Worm (Caenorhabditis elegans): ENCODE measurements around the gene hil-7.
"Not testable (repeated sequence)": the region's sequence is repeated elsewhere in the genome, so short reads cannot be mapped to it uniquely, and the experiment has no call there.

The hil-7 gene

DNA sequence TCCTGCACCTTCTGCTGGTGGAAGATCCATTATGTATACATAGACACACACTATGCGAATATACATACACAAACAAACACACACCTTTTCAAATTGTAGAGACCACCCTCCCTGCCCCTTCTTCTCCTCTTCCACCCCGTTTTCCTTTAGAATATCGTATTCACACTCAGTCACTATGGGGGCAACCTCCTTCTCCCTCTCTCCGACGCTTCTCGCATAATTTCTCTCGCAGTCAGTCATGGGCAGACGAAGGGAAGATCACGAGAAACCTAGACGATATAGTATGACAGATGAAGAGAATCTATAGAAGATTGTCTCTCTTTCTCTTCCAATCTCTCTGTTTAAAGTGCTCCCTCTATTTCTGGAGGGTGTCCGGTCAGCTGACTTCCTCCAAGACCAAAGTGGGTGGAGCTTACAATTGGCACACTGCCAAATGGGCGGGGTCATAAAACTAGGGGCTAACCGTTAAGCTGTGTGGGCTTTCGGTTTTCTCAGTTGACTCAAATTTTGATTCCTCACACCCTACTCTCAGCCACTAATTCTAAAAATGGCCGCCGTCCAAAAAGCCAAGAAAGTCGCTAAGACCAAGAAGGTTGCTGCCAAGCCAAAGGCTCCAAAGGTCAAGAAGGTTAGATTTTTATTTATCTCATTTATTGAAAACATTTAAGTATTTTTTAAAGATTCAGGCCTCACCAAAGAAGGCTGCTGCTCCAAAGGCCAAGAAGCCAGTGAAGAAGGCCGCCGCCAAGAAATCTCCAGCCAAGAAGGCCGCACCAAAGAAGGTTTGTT lies at the start of gene hil-7:
hil-7 (plus strand) TSS at position 446 of the 789 bp plus-strand sequence.
- TF ChIP-seq flt-1 (GFP tag; IDR thresholded peaks at IDR 0.05) (no peak; the same call in 1 of the 2 replicates), ztf-29 (GFP tag; IDR thresholded peaks at IDR 0.05) (peak; percentile 30; the same call in 1 of the 2 replicates), med-1 (GFP tag; optimal IDR thresholded peaks at IDR 0.05; ENCODE audit: insufficient read depth) (no peak), tab-1 (GFP tag; IDR thresholded peaks at IDR 0.05) (0 out of 2 replicates have a peak, but pooled peaks have one; percentile 36), ref-1 (GFP tag; conservative IDR thresholded peaks at IDR 0.05) (0 out of 2 replicates have a peak, but pooled peaks have one; percentile 12), klf-2 (GFP tag; conservative IDR thresholded peaks at IDR 0.05) (no peak), ztf-23 (GFP tag; IDR thresholded peaks at IDR 0.05) (peak; percentile 62), cog-1 (tag; optimal IDR thresholded peaks at IDR 0.05) (peak; percentile 74), T22C8.4 (GFP tag; IDR thresholded peaks at IDR 0.05) (no peak)

- TF ChIP-seq med-1 (GFP tag; optimal IDR thresholded peaks at IDR 0.05; ENCODE audit: insufficient read depth): no peak
- no peak for TF ChIP-seq klf-2 (GFP tag; conservative IDR thresholded peaks at IDR 0.05)
- no peak for TF ChIP-seq ztf-23 (GFP tag; IDR thresholded peaks at IDR 0.05)
- TF ChIP-seq T22C8.4 (GFP tag; IDR thresholded peaks at IDR 0.05): no peak
- TF ChIP-seq ztf-29 (GFP tag; IDR thresholded peaks at IDR 0.05): no peak
- no peak for TF ChIP-seq cog-1 (tag; optimal IDR thresholded peaks at IDR 0.05)
- no peak for TF ChIP-seq flt-1 (GFP tag; IDR thresholded peaks at IDR 0.05)
- TF ChIP-seq ref-1 (GFP tag; conservative IDR thresholded peaks at IDR 0.05): no peak
- no peak for TF ChIP-seq tab-1 (GFP tag; IDR thresholded peaks at IDR 0.05)
These were observed 48.8 kb upstream of the hil-7 start, which contains the start of gene F38A5.6 for ce11 chrIV:6597298-6597697. Gene F38A5.6, minus strand, starts transcription at chrIV:6597398.

- TF ChIP-seq tab-1 (GFP tag; IDR thresholded peaks at IDR 0.05); med-1 (GFP tag; optimal IDR thresholded peaks at IDR 0.05; ENCODE audit: insufficient read depth); T22C8.4 (GFP tag; IDR thresholded peaks at IDR 0.05): not testable (repeated sequence)
These were observed 48.2 kb upstream of the hil-7 start, which contains the start of gene nspb-4 for ce11 chrIV:6597918-6598317. Gene nspb-4, plus strand, starts transcription at chrIV:6598218.

DNA sequence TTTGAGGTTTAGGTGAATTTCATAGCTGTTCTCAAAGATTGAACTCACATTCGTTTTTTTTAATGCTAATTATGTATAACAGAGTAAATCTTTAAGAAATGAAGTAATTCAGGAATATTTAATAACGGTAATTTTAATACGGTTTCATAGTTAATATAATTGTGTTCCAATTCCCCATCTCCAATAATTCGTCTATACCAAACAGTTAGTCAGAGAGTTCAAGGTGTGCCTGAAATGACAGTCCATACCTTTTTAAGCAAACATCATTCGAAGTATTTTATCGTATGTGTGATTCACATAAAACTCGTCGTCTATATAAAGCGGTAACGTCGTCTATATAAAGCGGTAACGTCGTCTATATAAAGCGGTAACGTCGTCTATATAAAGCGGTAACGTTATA lies 47.4 kb upstream of the hil-7 start, which contains the start of gene nspb-5:
nspb-5 (plus strand) TSS at position 301 of the 400 bp plus-strand sequence.
- TF ChIP-seq flt-1 (GFP tag; IDR thresholded peaks at IDR 0.05); med-1 (GFP tag; optimal IDR thresholded peaks at IDR 0.05; ENCODE audit: insufficient read depth); ztf-23 (GFP tag; IDR thresholded peaks at IDR 0.05): not testable (repeated sequence)

ce11 chrIV:6599447-6599846 lies 46.7 kb upstream of the hil-7 start, which contains the start of gene F38A5.8:
Gene F38A5.8, plus strand, starts transcription at chrIV:6599747.
- TF ChIP-seq T22C8.4 (GFP tag; IDR thresholded peaks at IDR 0.05) (no peak), ztf-23 (GFP tag; IDR thresholded peaks at IDR 0.05) (no peak), klf-2 (GFP tag; conservative IDR thresholded peaks at IDR 0.05) (no peak), tab-1 (GFP tag; IDR thresholded peaks at IDR 0.05) (no peak)

ce11 chrIV:6601213-6601724 lies 44.8 kb upstream of the hil-7 start, which contains the start of gene sup-36:
Gene sup-36, plus strand, starts transcription at chrIV:6601674.
- TF ChIP-seq T22C8.4 (GFP tag; IDR thresholded peaks at IDR 0.05) (peak; percentile 49), ztf-23 (GFP tag; IDR thresholded peaks at IDR 0.05) (no peak), ztf-29 (GFP tag; IDR thresholded peaks at IDR 0.05) (no peak), cog-1 (tag; optimal IDR thresholded peaks at IDR 0.05) (no peak)

ce11 chrIV:6602376-6602775 lies 43.7 kb upstream of the hil-7 start, which contains the start of gene F15B10.3:
Gene F15B10.3, plus strand, starts transcription at chrIV:6602676.
- TF ChIP-seq ztf-29 (GFP tag; IDR thresholded peaks at IDR 0.05): no peak
- no peak for TF ChIP-seq med-1 (GFP tag; optimal IDR thresholded peaks at IDR 0.05; ENCODE audit: insufficient read depth)
- TF ChIP-seq T22C8.4 (GFP tag; IDR thresholded peaks at IDR 0.05): no peak
- no peak for TF ChIP-seq tab-1 (GFP tag; IDR thresholded peaks at IDR 0.05)
- TF ChIP-seq cog-1 (tag; optimal IDR thresholded peaks at IDR 0.05): no peak
- no peak for TF ChIP-seq klf-2 (GFP tag; conservative IDR thresholded peaks at IDR 0.05)
- no peak for TF ChIP-seq ref-1 (GFP tag; conservative IDR thresholded peaks at IDR 0.05)
- no peak for TF ChIP-seq flt-1 (GFP tag; IDR thresholded peaks at IDR 0.05)
- no peak for TF ChIP-seq ztf-23 (GFP tag; IDR thresholded peaks at IDR 0.05)

DNA sequence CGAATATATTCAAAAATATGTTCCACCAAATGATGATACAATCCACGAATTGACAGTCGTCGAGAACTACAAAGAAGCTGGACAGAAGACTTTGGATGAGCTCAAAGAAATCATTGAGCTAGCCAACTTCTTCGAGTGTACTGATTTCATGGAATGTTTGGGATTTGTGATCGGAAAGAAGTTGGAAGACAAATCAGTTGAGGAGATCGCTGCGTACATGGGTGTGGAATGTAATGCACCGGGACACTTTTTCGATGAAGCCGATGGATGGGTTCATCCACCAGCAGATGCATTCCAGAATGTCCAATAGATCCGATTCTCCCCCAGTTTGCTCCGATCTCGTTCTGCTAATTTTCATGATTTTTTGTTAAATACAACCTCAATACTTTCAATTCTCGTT lies 42.6 kb upstream of the hil-7 start:
- TF ChIP-seq cog-1 (tag; optimal IDR thresholded peaks at IDR 0.05) (no peak), ref-1 (GFP tag; conservative IDR thresholded peaks at IDR 0.05) (no peak), tab-1 (GFP tag; IDR thresholded peaks at IDR 0.05) (no peak), med-1 (GFP tag; optimal IDR thresholded peaks at IDR 0.05; ENCODE audit: insufficient read depth) (no peak), ztf-29 (GFP tag; IDR thresholded peaks at IDR 0.05) (no peak), klf-2 (GFP tag; conservative IDR thresholded peaks at IDR 0.05) (no peak), ztf-23 (GFP tag; IDR thresholded peaks at IDR 0.05) (no peak), T22C8.4 (GFP tag; IDR thresholded peaks at IDR 0.05) (no peak), flt-1 (GFP tag; IDR thresholded peaks at IDR 0.05) (no peak)

ce11 chrIV:6605863-6606262 lies 40.2 kb upstream of the hil-7 start, which contains the start of gene nstp-2:
Gene nstp-2, minus strand, starts transcription at chrIV:6606188.
- no peak for TF ChIP-seq klf-2 (GFP tag; conservative IDR thresholded peaks at IDR 0.05)
- TF ChIP-seq flt-1 (GFP tag; IDR thresholded peaks at IDR 0.05): no peak
- TF ChIP-seq ref-1 (GFP tag; conservative IDR thresholded peaks at IDR 0.05): no peak
- no peak for TF ChIP-seq med-1 (GFP tag; optimal IDR thresholded peaks at IDR 0.05; ENCODE audit: insufficient read depth)
- no peak for TF ChIP-seq ztf-23 (GFP tag; IDR thresholded peaks at IDR 0.05)
- no peak for TF ChIP-seq ztf-29 (GFP tag; IDR thresholded peaks at IDR 0.05)
- no peak for TF ChIP-seq tab-1 (GFP tag; IDR thresholded peaks at IDR 0.05)
- TF ChIP-seq T22C8.4 (GFP tag; IDR thresholded peaks at IDR 0.05): no peak
- TF ChIP-seq cog-1 (tag; optimal IDR thresholded peaks at IDR 0.05): no peak

Measured in whole organism, midembryonic.